Worm (Caenorhabditis elegans): ENCODE results near the gene D1046.18.

D1046.18 gene

ce11 chrIV:8973249-8973958 lies 43.4 kb downstream of the D1046.18 start, which contains the start of gene C53B4.3 (continued):
- TF ChIP-seq mec-3 (tag; optimal IDR thresholded peaks at IDR 0.05; ENCODE audit: borderline replicate concordance) (no peak), fkh-10 (GFP tag; optimal IDR thresholded peaks at IDR 0.05) (no peak), madf-2 (tag; optimal IDR thresholded peaks at IDR 0.05) (no peak), rnt-1 (tag; optimal IDR thresholded peaks at IDR 0.05) (peak; percentile 83), F13H6.1 (tag; optimal IDR thresholded peaks at IDR 0.05) (peak; percentile 69), npax-4 (tag; optimal IDR thresholded peaks at IDR 0.05) (no peak), elt-4 (tag; optimal IDR thresholded peaks at IDR 0.05) (no peak), C08G9.2 (tag; optimal IDR thresholded peaks at IDR 0.05) (peak; percentile 97), nhr-11 (tag; optimal IDR thresholded peaks at IDR 0.05) (no peak), lin-11 (tag; optimal IDR thresholded peaks at IDR 0.05) (no peak), ceh-19 (GFP tag; optimal IDR thresholded peaks at IDR 0.05) (no peak), ttx-3 (tag; optimal IDR thresholded peaks at IDR 0.05) (peak; percentile 15), unc-86 (tag; optimal IDR thresholded peaks at IDR 0.05) (peak; percentile 18)

- TF ChIP-seq hlh-30 (tag; optimal IDR thresholded peaks at IDR 0.05; ENCODE audit: insufficient read depth) (peak; percentile 25), unc-86 (tag; optimal IDR thresholded peaks at IDR 0.05) (no peak), sox-2 (GFP tag; IDR thresholded peaks at IDR 0.05) (no peak)
These were observed 44.7 kb downstream of the D1046.18 start for ce11 chrIV:8974543-8975330.

ce11 chrIV:8975331-8975625 lies 45.2 kb downstream of the D1046.18 start, which contains the start of gene pdzd-8:
TSS of gene pdzd-8 (plus strand) at chrIV:8975526.
- no peak for TF ChIP-seq ets-4 (tag; optimal IDR thresholded peaks at IDR 0.05)

ce11 chrIV:8978047-8978446 lies 48.0 kb downstream of the D1046.18 start:
- TF ChIP-seq ceh-6 (GFP tag; optimal IDR thresholded peaks at IDR 0.05) = no peak
- peak; percentile 20 for TF ChIP-seq ceh-18 (tag; optimal IDR thresholded peaks at IDR 0.05)
- TF ChIP-seq hlh-30 (tag; optimal IDR thresholded peaks at IDR 0.05; ENCODE audit: insufficient read depth) = no peak

ce11 chrIV:8979062-8979612 lies 49.1 kb downstream of the D1046.18 start:
- TF ChIP-seq syd-9 (tag; optimal IDR thresholded peaks at IDR 0.05) (no peak), hlh-6 (tag; optimal IDR thresholded peaks at IDR 0.05) (peak; percentile 5)

- no peak for TF ChIP-seq ceh-19 (GFP tag; optimal IDR thresholded peaks at IDR 0.05)
- no peak for TF ChIP-seq pag-3 (tag; optimal IDR thresholded peaks at IDR 0.05; ENCODE audit: borderline replicate concordance)
- no peak for TF ChIP-seq ceh-48 (tag; optimal IDR thresholded peaks at IDR 0.05)
These were observed 49.7 kb downstream of the D1046.18 start, which contains the start of gene col-119 for ce11 chrIV:8979695-8980094. TSS of gene col-119 (minus strand) at chrIV:8979795.
